Fruit fly (Drosophila melanogaster) whole organism, prepupa: Measurements from ENCODE around the gene CG9029.

Source experiments
- CG11902 ChIP-seq: fragments of 200-800 bp; sonication (Bioruptor generic); optimal IDR thresholded peaks from 3 replicates; lab custom pipeline; 2016; ENCODE audit warnings: missing biosample characterization, missing genetic modification characterization
- CG15336 ChIP-seq: fragments of 200-800 bp; sonication (Bioruptor generic); IDR thresholded peaks from 2 replicates; pipeline ENCODE4 v1.3.6; 2022; ENCODE audit warnings: missing biosample characterization, missing genetic modification characterization
- Eip78C ChIP-seq: fragments of 200-800 bp; sonication (Bioruptor generic); peaks from one replicate; lab custom pipeline; 2016; ENCODE audit warnings: missing biosample characterization, missing genetic modification characterization
- Ets96B ChIP-seq: fragments of 200-800 bp; optimal IDR thresholded peaks from 2 replicates; lab custom pipeline; 2019; ENCODE audit warnings: missing biosample characterization, mild to moderate bottlenecking, missing genetic modification characterization, moderate library complexity
- Lpt ChIP-seq: fragments of 200-800 bp; sonication (Bioruptor generic); optimal IDR thresholded peaks from 3 replicates; lab custom pipeline; 2016; ENCODE audit warnings: missing biosample characterization, missing genetic modification characterization
- Met ChIP-seq: fragments of 200-800 bp; sonication (Bioruptor generic); optimal IDR thresholded peaks from 3 replicates; lab custom pipeline; 2016; ENCODE audit warnings: missing biosample characterization, missing genetic modification characterization
- Sox102F ChIP-seq: fragments of 200-800 bp; sonication (Bioruptor generic); optimal IDR thresholded peaks from 2 replicates; lab custom pipeline; 2016; ENCODE audit warnings: missing biosample characterization, mild to moderate bottlenecking, missing genetic modification characterization
- Sox15 ChIP-seq: fragments of 200-800 bp; sonication (Bioruptor generic); optimal IDR thresholded peaks from 3 replicates; lab custom pipeline; 2016; ENCODE audit warnings: missing biosample characterization, missing genetic modification characterization
- dac ChIP-seq: fragments of 200-800 bp; sonication (Bioruptor generic); optimal IDR thresholded peaks from 2 replicates; lab custom pipeline; 2017; ENCODE audit warnings: missing biosample characterization, mild to moderate bottlenecking, missing genetic modification characterization
- esn ChIP-seq: fragments of 200-800 bp; sonication (Bioruptor generic); optimal IDR thresholded peaks from 2 replicates; lab custom pipeline; 2016; ENCODE audit warnings: missing biosample characterization, mild to moderate bottlenecking, missing genetic modification characterization, moderate library complexity

DNA sequence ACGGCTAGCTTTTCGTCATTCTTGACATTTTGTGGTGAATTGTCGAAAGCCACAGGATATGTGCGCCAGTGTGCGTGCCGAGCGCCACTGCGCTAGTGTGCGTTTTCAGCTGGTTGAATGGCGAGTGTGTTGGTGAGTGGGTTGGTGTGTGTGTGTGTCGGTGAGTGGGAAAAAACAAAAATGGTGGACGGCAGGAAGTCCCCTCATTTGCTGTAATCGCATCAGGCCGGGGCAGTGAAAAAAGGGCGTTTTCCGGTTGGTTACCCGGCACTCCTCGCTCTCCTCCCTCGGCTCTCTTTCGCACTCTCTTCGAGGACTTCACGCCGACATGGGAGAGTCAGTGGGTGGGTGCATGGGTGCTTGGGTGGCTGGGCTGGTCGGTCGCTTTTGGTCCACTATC lies 39.4 kb downstream of the CG9029 start:
- TF ChIP-seq esn (GFP tag; lab: Kevin White, UChicago), result no peak
- no peak for TF ChIP-seq Sox15
- TF ChIP-seq Met (GFP tag; lab: Kevin White, UChicago), result no peak
- TF ChIP-seq dac (GFP tag; lab: Kevin White, UChicago), result no peak
- no peak for TF ChIP-seq CG15336 (GFP tag; lab: Robert Waterston, UW)
- TF ChIP-seq Ets96B, result no peak
- TF ChIP-seq Lpt (GFP tag; lab: Kevin White, UChicago), result no peak
- TF ChIP-seq Eip78C (GFP tag; lab: Kevin White, UChicago), result no peak
- no peak for TF ChIP-seq CG11902 (GFP tag; lab: Kevin White, UChicago)
- no peak for TF ChIP-seq Sox102F (GFP tag; lab: Kevin White, UChicago)
